Fruit fly (Drosophila melanogaster) whole organism, embryonic: ENCODE results near the gene CG15547.

Source experiments
- Atf3 ChIP-seq: fragments of 200-800 bp; sonication (Bioruptor generic); optimal IDR thresholded peaks from 3 replicates; lab custom pipeline; 2016; ENCODE audit warnings: missing biosample characterization, missing genetic modification characterization
- B-H1 ChIP-seq: fragments of 200-800 bp; sonication (Bioruptor generic); IDR thresholded peaks from 3 replicates; pipeline ENCODE4 v1.3.6; 2022; ENCODE audit warnings: missing biosample characterization, missing genetic modification characterization
- Bdp1 ChIP-seq: fragments of 200-800 bp; sonication (Bioruptor generic); optimal IDR thresholded peaks from 3 replicates; lab custom pipeline; 2016; ENCODE audit warnings: missing biosample characterization, missing genetic modification characterization
- CG10321 ChIP-seq: fragments of 200-800 bp; sonication (Bioruptor generic); IDR thresholded peaks from 2 replicates; pipeline ENCODE4 v1.3.6; 2022; ENCODE audit warnings: missing biosample characterization, missing genetic modification characterization
- CG12236 ChIP-seq: fragments of 200-800 bp; sonication (Bioruptor generic); optimal IDR thresholded peaks from 2 replicates; lab custom pipeline; 2016; ENCODE audit warnings: missing biosample characterization, missing genetic modification characterization
- CG12769 ChIP-seq: fragments of 200-800 bp; sonication (Bioruptor generic); optimal IDR thresholded peaks from 2 replicates; lab custom pipeline; 2019; ENCODE audit warnings: missing biosample characterization, mild to moderate bottlenecking, missing genetic modification characterization, moderate library complexity
- CG13296 ChIP-seq: fragments of 200-800 bp; sonication (Bioruptor generic); optimal IDR thresholded peaks from 3 replicates; lab custom pipeline; 2018; ENCODE audit warnings: missing biosample characterization, mild to moderate bottlenecking, missing genetic modification characterization
- CG13894 ChIP-seq: fragments of 200-800 bp; sonication (Bioruptor generic); optimal IDR thresholded peaks from 3 replicates; lab custom pipeline; 2018; ENCODE audit warnings: missing biosample characterization, mild to moderate bottlenecking, missing genetic modification characterization, moderate library complexity
- CG14710 ChIP-seq: fragments of 200-800 bp; sonication (Bioruptor generic); optimal IDR thresholded peaks from 3 replicates; lab custom pipeline; 2019; ENCODE audit warnings: missing biosample characterization, mild to moderate bottlenecking, missing genetic modification characterization, moderate library complexity
- CG15073 ChIP-seq: fragments of 200-800 bp; sonication (Bioruptor generic); optimal IDR thresholded peaks from 2 replicates; lab custom pipeline; 2016; ENCODE audit warnings: missing biosample characterization, missing genetic modification characterization
- CG15479 ChIP-seq: fragments of 200-800 bp; sonication (Bioruptor generic); optimal IDR thresholded peaks from 3 replicates; lab custom pipeline; 2019; ENCODE audit warnings: missing biosample characterization, mild to moderate bottlenecking, missing genetic modification characterization, moderate library complexity
- CG17361 ChIP-seq: fragments of 200-800 bp; sonication (Bioruptor generic); IDR thresholded peaks from 3 replicates; pipeline ENCODE4 v1.3.6; 2022; ENCODE audit warnings: missing biosample characterization, missing genetic modification characterization
- CG17568 ChIP-seq: fragments of 200-800 bp; sonication (Bioruptor generic); optimal IDR thresholded peaks from 2 replicates; lab custom pipeline; 2018; ENCODE audit warnings: missing biosample characterization, mild to moderate bottlenecking, missing genetic modification characterization, moderate library complexity
- CG17829 ChIP-seq: fragments of 200-800 bp; optimal IDR thresholded peaks from 2 replicates; lab custom pipeline; 2019; ENCODE audit warnings: missing biosample characterization, mild to moderate bottlenecking, missing genetic modification characterization, moderate library complexity
- CG3163 ChIP-seq: fragments of 200-800 bp; sonication (Bioruptor generic); optimal IDR thresholded peaks from 3 replicates; lab custom pipeline; 2016; ENCODE audit warnings: missing biosample characterization, missing genetic modification characterization
- CG4404 ChIP-seq: fragments of 200-800 bp; sonication (Bioruptor generic); IDR thresholded peaks from 2 replicates; pipeline ENCODE4 v1.3.6; 2022; ENCODE audit warnings: missing biosample characterization, missing genetic modification characterization
- CG6254 ChIP-seq: fragments of 200-800 bp; sonication (Bioruptor generic); optimal IDR thresholded peaks from 3 replicates; lab custom pipeline; 2017; ENCODE audit warnings: mild to moderate bottlenecking, missing biosample characterization, missing genetic modification reagents, missing genetic modification characterization
- CG6813 ChIP-seq: fragments of 200-800 bp; sonication (Bioruptor generic); optimal IDR thresholded peaks from 2 replicates; lab custom pipeline; 2017; ENCODE audit warnings: missing biosample characterization, missing genetic modification characterization, mild to moderate bottlenecking, moderate library complexity, missing genetic modification reagents
- CG7556 ChIP-seq: fragments of 200-800 bp; sonication (Bioruptor generic); optimal IDR thresholded peaks from 2 replicates; lab custom pipeline; 2017; ENCODE audit warnings: missing biosample characterization, mild to moderate bottlenecking, missing genetic modification characterization
- CG8290 ChIP-seq, 3 experiments: fragments of 200-800 bp; sonication (Bioruptor generic); optimal IDR thresholded peaks; 2 replicates each; lab custom pipeline; 2016 to 2019; ENCODE audit warnings: missing biosample characterization in 3 of 3, missing genetic modification characterization in 3 of 3, mild to moderate bottlenecking in 2 of 3, moderate library complexity in 1 of 3
- CG8359 ChIP-seq: fragments of 200-800 bp; sonication (Bioruptor generic); optimal IDR thresholded peaks from 2 replicates; lab custom pipeline; 2017; ENCODE audit warnings: missing biosample characterization, mild to moderate bottlenecking, missing genetic modification characterization, borderline replicate concordance
- CG9727 ChIP-seq: fragments of 200-800 bp; sonication (Bioruptor generic); optimal IDR thresholded peaks from 3 replicates; lab custom pipeline; 2017; ENCODE audit warnings: missing biosample characterization, mild to moderate bottlenecking, missing genetic modification characterization
- D ChIP-seq, 2 experiments: fragments of 200-800 bp in 1 of 2; fragments of >200 bp in 1 of 2; sonication (Bioruptor generic) in 1 of 2; optimal IDR thresholded peaks; 2 replicates in 1 of 2; 3 replicates in 1 of 2; lab custom pipeline; 2017; ENCODE audit warnings: mild to moderate bottlenecking in 1 of 2, missing biosample characterization in 1 of 2, missing genetic modification characterization in 1 of 2, missing genetic modification reagents in 1 of 2
- Eip74EF ChIP-seq, 2 experiments: fragments of 200-800 bp in 1 of 2; fragments of >200 bp in 1 of 2; sonication (Bioruptor generic) in 1 of 2; optimal IDR thresholded peaks; 2 replicates each; lab custom pipeline; 2017 to 2019; ENCODE audit warnings: missing biosample characterization in 2 of 2, missing genetic modification characterization in 2 of 2, mild to moderate bottlenecking in 1 of 2, moderate library complexity in 1 of 2
- Ets65A ChIP-seq: fragments of 200-800 bp; sonication (Bioruptor generic); peaks from one replicate; lab custom pipeline; 2016; ENCODE audit warnings: missing biosample characterization, missing genetic modification characterization
- Fer2 ChIP-seq: fragments of 200-800 bp; sonication (Bioruptor generic); optimal IDR thresholded peaks from 2 replicates; lab custom pipeline; 2018; ENCODE audit warnings: missing biosample characterization, mild to moderate bottlenecking, missing genetic modification characterization, moderate library complexity
- Kr ChIP-seq: fragments of 200-800 bp; sonication (Bioruptor generic); optimal IDR thresholded peaks from 2 replicates; lab custom pipeline; 2017; ENCODE audit warnings: missing biosample characterization, mild to moderate bottlenecking, missing genetic modification characterization
- Lpt ChIP-seq: fragments of >200 bp; optimal IDR thresholded peaks from 2 replicates; lab custom pipeline; 2018; ENCODE audit warnings: missing biosample characterization, missing genetic modification characterization
- bab2 ChIP-seq: fragments of 200-800 bp; sonication (Bioruptor generic); optimal IDR thresholded peaks from 2 replicates; lab custom pipeline; 2016; ENCODE audit warnings: missing biosample characterization, missing genetic modification characterization
- cad ChIP-seq: fragments of >200 bp; optimal IDR thresholded peaks from 2 replicates; lab custom pipeline; 2017; ENCODE audit warnings: missing biosample characterization, missing genetic modification characterization
- chn ChIP-seq: fragments of 200-800 bp; sonication (Bioruptor generic); optimal IDR thresholded peaks from 2 replicates; lab custom pipeline; 2016; ENCODE audit warnings: missing biosample characterization, missing genetic modification characterization
- exex ChIP-seq: fragments of 200-800 bp; sonication (Bioruptor generic); optimal IDR thresholded peaks from 4 replicates; lab custom pipeline; 2018; ENCODE audit warnings: missing biosample characterization, mild to moderate bottlenecking, missing genetic modification characterization, moderate library complexity
- insv ChIP-seq, 2 experiments: fragments of 200-800 bp; sonication (Bioruptor generic); optimal IDR thresholded peaks; 3 replicates each; lab custom pipeline; 2016 to 2018; ENCODE audit warnings: missing biosample characterization in 2 of 2, missing genetic modification characterization in 2 of 2
- nerfin-1 ChIP-seq: fragments of 200-800 bp; sonication (Bioruptor generic); optimal IDR thresholded peaks from 3 replicates; lab custom pipeline; 2019; ENCODE audit warnings: missing biosample characterization, mild to moderate bottlenecking, missing genetic modification characterization, moderate library complexity
- prd ChIP-seq, 3 experiments: fragments of >200 bp in 2 of 3; fragments of 200-800 bp in 1 of 3; sonication (Bioruptor generic) in 1 of 3; optimal IDR thresholded peaks in 2 of 3; IDR thresholded peaks in 1 of 3; 2 replicates in 2 of 3; 3 replicates in 1 of 3; pipeline versions ENCODE4 v1.3.6 to Lab custom; 2017 to 2022; ENCODE audit warnings: missing biosample characterization in 1 of 3, missing genetic modification characterization in 1 of 3
- sc ChIP-seq, 3 experiments: fragments of >200 bp in 2 of 3; fragments of 200-800 bp in 1 of 3; sonication (Bioruptor generic) in 1 of 3; optimal IDR thresholded peaks; 2 replicates in 2 of 3; 3 replicates in 1 of 3; lab custom pipeline; 2017; ENCODE audit warnings: mild to moderate bottlenecking in 1 of 3, missing biosample characterization in 1 of 3, missing genetic modification characterization in 1 of 3, missing genetic modification reagents in 1 of 3
- slou ChIP-seq: fragments of 200-800 bp; sonication (Bioruptor generic); optimal IDR thresholded peaks from 3 replicates; lab custom pipeline; 2016; ENCODE audit warnings: missing biosample characterization, missing genetic modification characterization
- slp2 ChIP-seq: fragments of 200-800 bp; sonication (Bioruptor generic); optimal IDR thresholded peaks from 2 replicates; lab custom pipeline; 2016; ENCODE audit warnings: missing biosample characterization, missing genetic modification characterization
- tll ChIP-seq, 2 experiments: fragments of 200-800 bp in 1 of 2; fragments of >200 bp in 1 of 2; sonication (Bioruptor generic) in 1 of 2; optimal IDR thresholded peaks; 2 replicates each; lab custom pipeline; 2017 to 2019; ENCODE audit warnings: missing biosample characterization in 2 of 2, missing genetic modification characterization in 2 of 2, mild to moderate bottlenecking in 1 of 2, moderate library complexity in 1 of 2
- vnd ChIP-seq: fragments of 200-800 bp; sonication (Bioruptor generic); IDR thresholded peaks from 3 replicates; pipeline ENCODE4 v1.3.6; 2022; ENCODE audit warnings: missing biosample characterization, missing genetic modification characterization; ENCODE audit not compliant: partially characterized antibody
- vvl ChIP-seq: fragments of 200-800 bp; sonication (Bioruptor generic); IDR thresholded peaks from 2 replicates; pipeline ENCODE4 v1.3.6; 2022; ENCODE audit warnings: missing biosample characterization, missing genetic modification characterization
- zen ChIP-seq: fragments of 200-800 bp; sonication (Bioruptor generic); optimal IDR thresholded peaks from 3 replicates; lab custom pipeline; 2018; ENCODE audit warnings: missing biosample characterization, mild to moderate bottlenecking, missing genetic modification characterization, moderate library complexity

Gene CG15547

dm6 chr3R:30851843-30852365, 31.4 kb downstream of the CG15547 start, which contains the start of gene tll (continued):
- no peak for TF ChIP-seq CG12769 (tag; lab: Kevin White, UChicago)
- TF ChIP-seq CG7556 = no peak
- TF ChIP-seq vvl (GFP tag; lab: Robert Waterston, UW) = no peak
- no peak for TF ChIP-seq exex (tag; lab: Kevin White, UChicago)
- TF ChIP-seq zen (tag; lab: Kevin White, UChicago) = peak; percentile 90
- peak; percentile 6 for TF ChIP-seq Kr (GFP tag; lab: Kevin White, UChicago)

DNA sequence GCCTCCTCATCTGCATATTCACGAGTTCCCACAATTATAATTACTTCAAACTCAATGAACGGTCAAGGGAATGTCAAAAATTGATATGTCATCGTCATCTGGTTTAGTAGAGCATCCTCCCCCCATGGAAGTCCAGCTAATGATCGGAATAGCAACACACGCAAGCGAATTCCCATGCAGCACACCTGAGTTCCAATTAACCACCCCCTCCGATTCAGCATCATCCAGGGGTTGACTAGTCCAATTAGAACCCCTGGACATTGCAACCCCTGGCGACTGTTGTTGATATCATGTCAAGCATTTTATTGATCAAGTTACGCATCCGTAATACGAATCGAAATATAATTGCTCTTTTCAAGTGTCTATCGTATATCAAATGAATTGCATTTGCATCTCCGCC, 32.8 kb downstream of the CG15547 start:
- TF ChIP-seq Fer2 (tag; lab: Kevin White, UChicago) (no peak), nerfin-1 (peak; percentile 94), insv (GFP tag; optimal IDR thresholded peaks at IDR 0.05; lab: Kevin White, UChicago) (peak in 1 of 2 experiments; percentile 50)

dm6 chr3R:30849473-30850145, 33.7 kb downstream of the CG15547 start:
- TF ChIP-seq sc (optimal IDR thresholded peaks at IDR 0.05; lab: Kevin White, UChicago) (no peak), sc (GFP tag; optimal IDR thresholded peaks at IDR 0.05; lab: Kevin White, UChicago) (no peak), CG14710 (tag; lab: Kevin White, UChicago) (no peak), CG6813 (no peak), D (optimal IDR thresholded peaks at IDR 0.05; lab: Kevin White, UChicago) (peak; percentile 12), D (GFP tag; optimal IDR thresholded peaks at IDR 0.05; lab: Kevin White, UChicago) (no peak), CG8359 (GFP tag; lab: Kevin White, UChicago) (no peak), CG3163 (no peak), cad (GFP tag; lab: Kevin White, UChicago) (peak; percentile 89), tll (GFP tag; optimal IDR thresholded peaks at IDR 0.05; lab: Kevin White, UChicago) (peak in 1 of 2 experiments; percentile 100), slp2 (GFP tag; lab: Kevin White, UChicago) (no peak), slou (no peak), CG17829 (tag; lab: Kevin White, UChicago) (no peak), Kr (GFP tag; lab: Kevin White, UChicago) (peak; percentile 52), Ets65A (GFP tag; lab: Kevin White, UChicago) (peak; percentile 78), CG10321 (no peak), CG9727 (GFP tag; lab: Kevin White, UChicago) (no peak), Lpt (GFP tag; lab: Kevin White, UChicago) (no peak), zen (tag; lab: Kevin White, UChicago) (peak; percentile 76), CG6254 (GFP tag; lab: Kevin White, UChicago) (no peak), CG13296 (GFP tag; lab: Kevin White, UChicago) (no peak), chn (GFP tag; lab: Kevin White, UChicago) (no peak)

DNA sequence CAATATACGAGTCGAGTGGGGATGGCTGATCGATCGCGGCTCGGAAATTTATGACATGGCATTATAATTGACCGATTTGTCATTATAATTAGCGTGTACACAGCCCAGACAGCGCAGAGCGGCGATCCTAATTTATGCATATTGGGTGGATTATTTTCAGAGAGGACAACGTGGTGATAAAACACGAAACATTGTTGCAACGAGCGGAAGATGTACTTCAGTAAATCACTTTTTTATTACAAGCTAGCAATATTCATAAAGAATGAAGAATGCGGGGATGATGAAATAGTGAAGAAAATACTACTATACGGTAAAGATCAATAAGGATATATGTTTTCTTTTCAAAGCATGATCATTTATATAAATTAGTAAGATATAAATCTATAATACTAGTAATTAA, 38.9 kb downstream of the CG15547 start:
- TF ChIP-seq CG4404 = no peak
- TF ChIP-seq CG13894 = no peak
- no peak for TF ChIP-seq slou
- TF ChIP-seq Bdp1 (GFP tag; lab: Kevin White, UChicago) = no peak
- TF ChIP-seq CG17568 (GFP tag; lab: Kevin White, UChicago) = no peak
- no peak for TF ChIP-seq vnd (GFP tag; lab: Robert Waterston, UW)
- no peak for TF ChIP-seq Eip74EF (GFP tag; optimal IDR thresholded peaks at IDR 0.05; lab: Kevin White, UChicago)
- TF ChIP-seq B-H1 (GFP tag; lab: Robert Waterston, UW) = no peak
- no peak for TF ChIP-seq prd (optimal IDR thresholded peaks at IDR 0.05; lab: Kevin White, UChicago)
- no peak for TF ChIP-seq prd (GFP tag; IDR thresholded peaks at IDR 0.05; lab: Robert Waterston, UW)
- TF ChIP-seq CG8290 (GFP tag; optimal IDR thresholded peaks at IDR 0.05; lab: Kevin White, UChicago) = no peak
- TF ChIP-seq CG8290 (tag; optimal IDR thresholded peaks at IDR 0.05; lab: Kevin White, UChicago) = no peak
- TF ChIP-seq CG17361 = no peak
- TF ChIP-seq Atf3 (GFP tag; lab: Kevin White, UChicago) = no peak
- no peak for TF ChIP-seq CG15479 (GFP tag; lab: Kevin White, UChicago)
- TF ChIP-seq vvl (GFP tag; lab: Robert Waterston, UW) = no peak
- TF ChIP-seq tll (GFP tag; optimal IDR thresholded peaks at IDR 0.05; lab: Kevin White, UChicago) = no peak
- no peak for TF ChIP-seq CG15073 (GFP tag; lab: Kevin White, UChicago)
- no peak for TF ChIP-seq bab2
- TF ChIP-seq CG12236 = no peak
